Worm (Caenorhabditis elegans) whole organism, early embryonic: ENCODE data around the gene srsx-9.

Experiments used
- B0310.2 ChIP-seq: sonication (generic microtip); optimal IDR thresholded peaks from 2 replicates; lab custom pipeline; 2016; ENCODE audit warnings: mild to moderate bottlenecking, missing genetic modification characterization, missing compliant biosample characterization
- F13C5.2 ChIP-seq: sonication (generic microtip); optimal IDR thresholded peaks from 2 replicates; lab custom pipeline; 2017; ENCODE audit warnings: mild to moderate bottlenecking, missing genetic modification characterization, inconsistent platforms, missing compliant biosample characterization
- aly-1 ChIP-seq: sonication (generic microtip); optimal IDR thresholded peaks from 2 replicates; lab custom pipeline; 2016; ENCODE audit warnings: missing genetic modification characterization, missing compliant biosample characterization
- ama-1 ChIP-seq: fragments of 150-350 bp; optimal IDR thresholded peaks from 2 replicates; lab custom pipeline; 2014
- ceh-13 ChIP-seq: fragments of 200-800 bp; sonication (Bioruptor generic); optimal IDR thresholded peaks from 2 replicates; lab custom pipeline; 2018; ENCODE audit warnings: mild to moderate bottlenecking, missing genetic modification characterization, missing compliant biosample characterization
- ceh-36 ChIP-seq: sonication (generic microtip); optimal IDR thresholded peaks from 2 replicates; lab custom pipeline; 2016; ENCODE audit warnings: missing genetic modification characterization, inconsistent platforms, missing compliant biosample characterization
- ets-7 ChIP-seq: sonication (generic microtip); optimal IDR thresholded peaks from 2 replicates; lab custom pipeline; 2016; ENCODE audit warnings: missing genotype, missing genetic modification characterization, missing compliant biosample characterization
- flt-1 ChIP-seq: fragments of 200-800 bp; sonication (Bioruptor generic); IDR thresholded peaks from 2 replicates; pipeline ENCODE4 v1.3.6; 2022; ENCODE audit warnings: missing genetic modification characterization, missing compliant biosample characterization
- hmbx-1 ChIP-seq: sonication (generic microtip); optimal IDR thresholded peaks from 2 replicates; lab custom pipeline; 2016; ENCODE audit warnings: mild to moderate bottlenecking, missing genetic modification characterization, missing compliant biosample characterization
- hmg-4 ChIP-seq: fragments of 200-800 bp; sonication (Bioruptor generic); optimal IDR thresholded peaks from 2 replicates; lab custom pipeline; 2018; ENCODE audit warnings: mild to moderate bottlenecking, missing genetic modification characterization, missing compliant biosample characterization
- hnd-1 ChIP-seq: sonication (generic microtip); optimal IDR thresholded peaks from 2 replicates; lab custom pipeline; 2016; ENCODE audit warnings: missing genetic modification characterization, missing compliant biosample characterization
- pes-1 ChIP-seq: fragments of 200-800 bp; sonication (Bioruptor generic); IDR thresholded peaks from 2 replicates; pipeline ENCODE4 v1.3.6; 2022; ENCODE audit warnings: missing genetic modification reagents, missing genetic modification characterization, missing compliant biosample characterization
- scrt-1 ChIP-seq: fragments of 200-800 bp; sonication (Bioruptor generic); IDR thresholded peaks from 2 replicates; pipeline ENCODE4 v1.3.6; 2022; ENCODE audit warnings: missing genetic modification characterization, missing compliant biosample characterization
- sea-1 ChIP-seq: fragments of 200-800 bp; sonication (Bioruptor generic); conservative IDR thresholded peaks from 2 replicates; pipeline ENCODE4 v1.3.6; 2022; ENCODE audit warnings: missing genetic modification characterization, missing compliant biosample characterization
- tbx-11 ChIP-seq: fragments of 200-800 bp; sonication (Bioruptor generic); IDR thresholded peaks from 2 replicates; pipeline ENCODE4 v1.3.6; 2022; ENCODE audit warnings: missing genetic modification characterization, missing compliant biosample characterization
- tbx-37 ChIP-seq: fragments of 200-800 bp; sonication (Bioruptor generic); conservative IDR thresholded peaks from 2 replicates; pipeline ENCODE4 v1.3.6; 2022; ENCODE audit warnings: missing genetic modification reagents, missing genetic modification characterization, missing compliant biosample characterization
- tra-4 ChIP-seq: sonication (generic microtip); optimal IDR thresholded peaks from 2 replicates; lab custom pipeline; 2017; ENCODE audit warnings: missing genetic modification characterization, missing compliant biosample characterization

The srsx-9 gene

ce11 chrV:4924618-4925017, 48.2 kb downstream of the srsx-9 start, which contains the start of gene srh-20:
Gene srh-20, plus strand, starts transcription at chrV:4924918.
- no peak for TF ChIP-seq ets-7 (tag; lab: Kevin White, UChicago)
- no peak for TF ChIP-seq hnd-1 (tag; lab: Kevin White, UChicago)
- TF ChIP-seq tbx-11 (GFP tag; lab: Robert Waterston, UW): no peak
- TF ChIP-seq tbx-37 (GFP tag; lab: Robert Waterston, UW): no peak
- TF ChIP-seq hmg-4 (GFP tag; lab: Kevin White, UChicago): no peak
- no peak for TF ChIP-seq scrt-1 (GFP tag; lab: Robert Waterston, UW)
- no peak for TF ChIP-seq ceh-36 (tag; lab: Kevin White, UChicago)
- TF ChIP-seq aly-1 (tag; lab: Kevin White, UChicago): no peak
- no peak for TF ChIP-seq F13C5.2 (tag; lab: Kevin White, UChicago)
- TF ChIP-seq sea-1 (GFP tag; lab: Robert Waterston, UW): no peak
- no peak for TF ChIP-seq hmbx-1 (tag; lab: Kevin White, UChicago)
- no peak for TF ChIP-seq pes-1
- no peak for TF ChIP-seq B0310.2 (tag; lab: Kevin White, UChicago)
- TF ChIP-seq ama-1 (lab: Kevin White, UChicago): no peak
- TF ChIP-seq flt-1 (GFP tag; lab: Robert Waterston, UW): no peak
- TF ChIP-seq tra-4 (tag; lab: Kevin White, UChicago): no peak
- no peak for TF ChIP-seq ceh-13 (GFP tag; lab: Kevin White, UChicago)

ce11 chrV:4922024-4922423, 50.8 kb downstream of the srsx-9 start, which contains the start of gene srh-22:
Gene srh-22, plus strand, starts transcription at chrV:4922324.
- no peak for TF ChIP-seq hnd-1 (tag; lab: Kevin White, UChicago)
